Fruit fly (Drosophila melanogaster): Measurements from ENCODE around the gene CG43251.
A peak's percentile ranks its signal among the peaks of the same experiment; 100 is the strongest.

The CG43251 gene

DNA sequence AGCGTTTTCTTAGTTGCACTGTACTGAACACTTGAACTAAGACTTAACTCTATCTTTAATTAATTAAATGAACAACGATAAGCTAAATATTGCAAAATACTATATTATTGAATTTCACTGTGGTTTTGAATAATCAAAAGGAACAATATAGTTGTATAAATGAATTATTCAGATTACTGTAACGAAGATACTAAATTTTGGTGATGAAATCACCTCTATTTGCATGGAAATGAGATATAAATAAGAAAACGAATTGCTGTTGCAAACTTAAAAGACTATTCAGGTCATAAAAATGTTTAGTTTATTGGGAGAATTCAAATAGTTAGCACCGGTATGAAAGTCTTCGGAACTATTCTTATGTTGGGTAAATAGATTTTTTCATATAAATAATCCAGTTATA is at the start of gene CG43251:
Gene CG43251 (plus strand): TSS at position 301 of the 400 bp plus-strand sequence.
- TF ChIP-seq EcR (GFP tag; optimal IDR thresholded peaks at IDR 0.05), result no peak
- no peak for TF ChIP-seq CG8478 (optimal IDR thresholded peaks at IDR 0.05)
- TF ChIP-seq pan (optimal IDR thresholded peaks at IDR 0.05), result no peak
- no peak for TF ChIP-seq psq (optimal IDR thresholded peaks at IDR 0.05)
- TF ChIP-seq usp (GFP tag; optimal IDR thresholded peaks at IDR 0.05), result no peak
- no peak for TF ChIP-seq Dll (optimal IDR thresholded peaks at IDR 0.05)

DNA sequence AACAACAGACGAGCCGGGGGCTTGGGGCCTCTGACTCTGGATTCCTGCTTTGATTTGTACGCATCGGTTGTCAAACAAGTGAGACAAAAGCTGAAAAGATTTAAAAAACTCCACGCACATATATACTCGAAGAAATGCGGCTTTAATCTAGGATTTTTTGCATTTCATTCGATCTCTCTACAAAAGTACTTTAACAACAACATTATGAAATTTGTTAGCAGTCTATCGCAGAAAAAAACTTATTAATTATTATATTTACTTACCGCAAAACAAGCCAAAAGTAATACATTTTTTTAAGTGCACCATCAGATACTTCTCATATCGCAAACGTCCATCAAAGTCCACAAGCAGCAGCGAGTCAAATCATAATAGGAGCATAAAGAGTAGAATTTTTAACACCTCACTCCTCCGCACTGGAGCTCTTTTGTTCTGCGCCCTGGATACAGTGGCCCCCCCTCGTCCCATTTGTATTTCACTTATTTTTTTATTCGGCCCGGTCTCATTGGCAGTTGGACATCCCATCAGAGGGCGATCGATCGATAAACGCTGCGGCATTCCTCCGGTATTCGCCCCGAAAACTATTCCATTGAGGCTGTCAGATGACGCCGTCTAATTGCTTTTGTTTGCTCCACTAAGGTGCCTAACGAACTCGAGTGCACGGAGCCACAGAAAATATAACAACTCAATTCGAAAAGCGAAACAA is 48.1 kb upstream of the CG43251 start:
- TF ChIP-seq usp (GFP tag; optimal IDR thresholded peaks at IDR 0.05), result no peak
- no peak for TF ChIP-seq psq (optimal IDR thresholded peaks at IDR 0.05)
- no peak for TF ChIP-seq Dll (optimal IDR thresholded peaks at IDR 0.05)
- no peak for TF ChIP-seq pan (optimal IDR thresholded peaks at IDR 0.05)
- TF ChIP-seq EcR (GFP tag; optimal IDR thresholded peaks at IDR 0.05), result no peak
- no peak for TF ChIP-seq CG8478 (optimal IDR thresholded peaks at IDR 0.05)

DNA sequence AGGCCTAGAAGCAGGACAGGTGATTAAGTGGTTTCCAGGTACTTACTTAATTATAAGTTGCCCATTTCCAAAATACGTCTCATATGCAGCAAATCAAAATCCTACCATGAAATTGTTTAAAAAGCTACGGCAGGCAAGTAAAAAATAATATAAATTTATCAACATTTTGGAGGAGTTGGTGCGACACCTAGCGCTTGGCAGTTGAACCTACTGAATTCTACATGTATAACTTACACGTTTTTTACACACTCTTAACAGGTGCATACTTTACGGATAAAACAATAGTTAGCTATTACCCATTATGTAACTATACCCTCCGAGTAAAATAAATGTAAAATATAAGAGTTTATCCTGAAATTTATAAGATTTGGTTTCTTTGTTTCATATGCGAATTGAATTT is 47.3 kb upstream of the CG43251 start:
- TF ChIP-seq usp (GFP tag; optimal IDR thresholded peaks at IDR 0.05) (no peak), psq (optimal IDR thresholded peaks at IDR 0.05) (no peak), pan (optimal IDR thresholded peaks at IDR 0.05) (no peak), EcR (GFP tag; optimal IDR thresholded peaks at IDR 0.05) (no peak)

DNA sequence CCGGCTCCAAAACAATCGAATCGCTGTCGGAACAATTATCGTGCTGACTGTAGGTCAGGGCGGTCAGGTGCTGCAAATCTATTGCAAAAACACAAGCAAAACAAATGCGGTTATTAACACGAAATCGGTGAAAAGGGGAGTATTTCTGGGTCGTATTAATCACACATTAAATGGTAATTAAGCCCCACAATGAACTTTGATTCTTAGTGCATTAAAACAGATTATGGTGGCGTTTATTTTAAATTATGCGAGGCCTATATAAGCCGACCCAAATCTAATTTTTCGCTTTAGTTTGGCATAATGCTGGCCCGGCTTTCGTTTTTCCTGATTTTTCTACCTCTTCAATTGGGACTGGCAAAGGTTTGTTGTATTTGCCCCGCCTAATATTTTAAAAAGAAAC is 44.9 kb upstream of the CG43251 start, which contains the start of gene CG34260:
Gene CG34260 (plus strand): TSS at position 301 of the 400 bp plus-strand sequence.
- no peak for TF ChIP-seq pan (optimal IDR thresholded peaks at IDR 0.05)
- no peak for TF ChIP-seq psq (optimal IDR thresholded peaks at IDR 0.05)
- no peak for TF ChIP-seq CG8478 (optimal IDR thresholded peaks at IDR 0.05)
- no peak for TF ChIP-seq Dll (optimal IDR thresholded peaks at IDR 0.05)
- no peak for TF ChIP-seq usp (GFP tag; optimal IDR thresholded peaks at IDR 0.05)
- TF ChIP-seq EcR (GFP tag; optimal IDR thresholded peaks at IDR 0.05), result no peak

dm6 chr3L:20719100-20719499 is 39.6 kb upstream of the CG43251 start, which contains the start of gene cmpy:
TSS of gene cmpy (minus strand) at chr3L:20719200.
- TF ChIP-seq pan (optimal IDR thresholded peaks at IDR 0.05) (no peak), usp (GFP tag; optimal IDR thresholded peaks at IDR 0.05) (no peak), EcR (GFP tag; optimal IDR thresholded peaks at IDR 0.05) (no peak), psq (optimal IDR thresholded peaks at IDR 0.05) (no peak), CG8478 (optimal IDR thresholded peaks at IDR 0.05) (no peak), Dll (optimal IDR thresholded peaks at IDR 0.05) (no peak)

DNA sequence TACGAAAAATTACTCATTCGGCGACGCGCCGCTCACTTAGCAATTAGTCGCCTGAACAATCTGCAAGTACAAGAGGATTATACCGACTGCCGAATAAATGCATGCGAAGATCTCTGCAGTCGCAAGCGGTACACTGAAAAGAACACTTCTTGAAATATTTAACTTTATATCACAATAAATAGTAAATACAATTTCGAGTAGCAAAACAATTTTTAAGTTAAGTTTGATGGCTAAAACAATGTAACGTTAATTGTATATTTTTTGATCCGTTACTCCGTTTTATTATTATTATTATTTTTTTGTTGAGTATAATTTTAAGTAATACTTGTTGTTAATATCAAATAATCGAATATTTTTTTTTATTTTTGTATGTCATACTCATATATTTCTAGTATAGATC is 29.3 kb upstream of the CG43251 start:
- TF ChIP-seq CG8478 (optimal IDR thresholded peaks at IDR 0.05) (no peak), pan (optimal IDR thresholded peaks at IDR 0.05) (no peak), EcR (GFP tag; optimal IDR thresholded peaks at IDR 0.05) (no peak)

dm6 chr3L:20730323-20731238 is 28.1 kb upstream of the CG43251 start, which contains the start of gene CG13252:
TSS of gene CG13252 (plus strand) at chr3L:20730591.
- TF ChIP-seq Dll (optimal IDR thresholded peaks at IDR 0.05) (peak; percentile 84), usp (GFP tag; optimal IDR thresholded peaks at IDR 0.05) (no peak), CG8478 (optimal IDR thresholded peaks at IDR 0.05) (no peak)

DNA sequence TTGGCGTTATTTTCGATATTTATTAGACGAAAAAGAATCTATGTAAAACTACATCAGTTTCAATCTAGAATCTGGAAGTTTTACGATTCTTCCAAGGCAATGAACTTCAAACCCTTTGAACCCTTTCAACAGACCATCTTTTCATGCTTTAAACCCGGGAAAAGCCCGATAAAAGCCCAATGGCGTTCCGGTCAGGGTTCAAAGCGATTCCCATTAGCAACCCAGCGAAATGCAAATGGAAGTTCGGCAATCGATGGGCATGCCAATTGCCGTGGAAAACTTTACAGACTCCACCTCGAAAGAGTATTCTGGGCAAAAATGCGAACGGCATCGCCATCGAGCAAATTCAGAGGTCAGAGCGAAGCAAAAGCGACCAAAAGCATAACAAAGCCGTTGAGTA is 26.2 kb upstream of the CG43251 start:
- TF ChIP-seq usp (GFP tag; optimal IDR thresholded peaks at IDR 0.05) (no peak), psq (optimal IDR thresholded peaks at IDR 0.05) (no peak), Dll (optimal IDR thresholded peaks at IDR 0.05) (no peak), CG8478 (optimal IDR thresholded peaks at IDR 0.05) (no peak)

DNA sequence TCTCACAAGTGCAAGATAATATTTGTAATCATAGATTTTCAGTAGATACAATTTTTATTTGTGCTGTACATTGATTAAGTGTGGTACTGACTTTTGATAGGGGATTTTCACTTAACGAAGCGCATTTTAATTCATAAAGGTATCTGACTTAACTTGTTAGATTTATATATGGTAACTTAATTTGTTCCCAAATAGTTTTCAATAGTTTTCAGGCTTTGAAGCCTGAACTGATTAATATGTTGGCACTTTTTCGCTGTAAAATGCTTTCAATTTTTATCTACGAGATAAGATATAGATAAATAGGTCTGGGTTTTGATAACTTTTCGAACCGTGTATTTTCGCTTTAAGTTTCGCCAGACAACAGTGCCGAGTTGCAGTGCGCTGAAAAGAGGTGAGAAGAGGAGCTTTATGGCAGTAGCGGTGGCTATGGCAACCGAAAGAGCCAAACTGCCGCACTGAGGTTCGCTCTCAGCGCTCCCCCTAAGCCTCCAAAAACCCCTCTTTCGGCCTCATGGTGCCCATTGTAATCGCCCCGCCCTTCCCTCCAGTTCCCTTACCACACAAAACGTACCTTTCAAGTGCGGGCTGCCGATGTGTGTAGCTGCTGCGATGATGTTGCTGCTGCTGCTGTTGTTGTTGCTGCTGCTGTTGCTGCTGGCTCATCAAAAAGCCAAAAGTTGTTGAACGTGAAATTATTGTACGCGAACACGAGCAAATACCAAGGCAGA is 25.0 kb upstream of the CG43251 start:
- TF ChIP-seq CG8478 (optimal IDR thresholded peaks at IDR 0.05) (no peak), pan (optimal IDR thresholded peaks at IDR 0.05) (no peak), Dll (optimal IDR thresholded peaks at IDR 0.05) (no peak), usp (GFP tag; optimal IDR thresholded peaks at IDR 0.05) (no peak), EcR (GFP tag; optimal IDR thresholded peaks at IDR 0.05) (no peak), psq (optimal IDR thresholded peaks at IDR 0.05) (no peak)

DNA sequence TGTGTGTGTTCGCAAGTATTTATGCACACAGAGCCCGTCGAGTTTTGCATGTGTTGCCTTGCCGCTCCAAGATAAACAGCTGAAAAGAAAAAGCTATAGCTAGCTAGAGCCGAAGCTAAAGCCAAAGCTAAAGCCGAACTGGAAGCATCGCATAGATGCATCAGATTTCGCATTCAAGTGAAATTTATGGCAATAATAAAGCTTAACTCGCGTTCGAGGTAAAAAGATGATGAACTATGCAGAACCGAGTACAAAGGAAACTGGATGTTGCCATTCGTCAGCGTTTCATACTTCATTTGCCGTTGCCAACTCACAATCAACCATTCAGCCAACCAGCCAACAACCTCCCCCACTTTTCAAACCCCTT is 24.4 kb upstream of the CG43251 start:
- TF ChIP-seq EcR (GFP tag; optimal IDR thresholded peaks at IDR 0.05) (no peak), CG8478 (optimal IDR thresholded peaks at IDR 0.05) (no peak), Dll (optimal IDR thresholded peaks at IDR 0.05) (no peak), pan (optimal IDR thresholded peaks at IDR 0.05) (no peak), psq (optimal IDR thresholded peaks at IDR 0.05) (no peak), usp (GFP tag; optimal IDR thresholded peaks at IDR 0.05) (no peak)

- TF ChIP-seq pan (optimal IDR thresholded peaks at IDR 0.05) (no peak), CG8478 (optimal IDR thresholded peaks at IDR 0.05) (no peak), psq (optimal IDR thresholded peaks at IDR 0.05) (no peak)
Measured at dm6 chr3L:20736266-20736665, 22.4 kb upstream of the CG43251 start.

DNA sequence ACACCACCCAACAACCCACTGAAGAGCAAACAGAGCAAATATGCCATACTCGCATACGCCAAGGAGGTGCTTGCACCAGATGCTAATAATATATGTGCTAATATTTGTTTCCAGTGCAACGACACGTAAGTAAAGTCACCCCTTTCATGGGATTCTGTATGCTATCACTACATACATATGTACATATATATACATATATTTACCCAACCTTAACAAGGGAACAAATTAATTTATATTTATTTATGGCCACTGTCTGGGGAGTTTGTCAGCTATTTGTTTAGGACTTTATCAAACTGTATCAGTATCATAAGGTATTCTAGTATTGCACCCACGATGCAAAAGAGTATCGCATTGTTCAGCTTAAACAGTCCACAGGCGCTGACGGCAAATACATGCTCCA is 21.3 kb upstream of the CG43251 start:
- no peak for TF ChIP-seq EcR (GFP tag; optimal IDR thresholded peaks at IDR 0.05)
- no peak for TF ChIP-seq usp (GFP tag; optimal IDR thresholded peaks at IDR 0.05)
- no peak for TF ChIP-seq CG8478 (optimal IDR thresholded peaks at IDR 0.05)
- no peak for TF ChIP-seq Dll (optimal IDR thresholded peaks at IDR 0.05)
- TF ChIP-seq pan (optimal IDR thresholded peaks at IDR 0.05), result no peak
- no peak for TF ChIP-seq psq (optimal IDR thresholded peaks at IDR 0.05)
